Worm (Caenorhabditis elegans) whole organism, L4 larva: ENCODE results near the gene lec-12.

ENCODE experiments used
- D1046.2 ChIP-seq: fragments of 200-800 bp; sonication (Bioruptor generic); IDR thresholded peaks from 2 replicates; pipeline ENCODE4 v1.3.6; 2022; ENCODE audit warnings: missing genetic modification characterization, missing compliant biosample characterization
- F37D6.2 ChIP-seq: sonication (generic microtip); optimal IDR thresholded peaks from 2 replicates; lab custom pipeline; 2016; ENCODE audit warnings: mild to moderate bottlenecking, missing genetic modification characterization, missing compliant biosample characterization
- F44E2.7 ChIP-seq: fragments of 200-800 bp; sonication (Bioruptor generic); IDR thresholded peaks from 2 replicates; pipeline ENCODE4 v2.1.2; 2022; ENCODE audit warnings: missing genetic modification characterization, missing compliant biosample characterization
- F49E8.2 ChIP-seq: sonication (generic microtip); optimal IDR thresholded peaks from 2 replicates; lab custom pipeline; 2016; ENCODE audit warnings: missing compliant biosample characterization, mild to moderate bottlenecking, missing genetic modification characterization, borderline replicate concordance
- T26A8.4 ChIP-seq: fragments of 200-800 bp; sonication (Bioruptor generic); IDR thresholded peaks from 2 replicates; pipeline ENCODE4 v1.3.6; 2022; ENCODE audit warnings: missing genetic modification characterization, missing compliant biosample characterization
- Y105C5A.15 ChIP-seq: fragments of 200-800 bp; sonication (Bioruptor generic); IDR thresholded peaks from 2 replicates; pipeline ENCODE4 v1.3.6; 2022; ENCODE audit warnings: missing genetic modification characterization, missing compliant biosample characterization
- ZK337.2 ChIP-seq: fragments of 200-800 bp; sonication (Bioruptor generic); IDR thresholded peaks from 2 replicates; pipeline ENCODE4 v1.3.6; 2022; ENCODE audit warnings: missing genetic modification reagents, missing genetic modification characterization, missing compliant biosample characterization
- aly-2 ChIP-seq: sonication (generic microtip); optimal IDR thresholded peaks from 2 replicates; lab custom pipeline; 2018; ENCODE audit warnings: missing biosample characterization, missing genetic modification characterization
- ama-1 ChIP-seq: fragments of 150-350 bp; optimal IDR thresholded peaks from 2 replicates; lab custom pipeline; 2014; ENCODE audit warnings: inconsistent platforms, mixed read lengths
- ceh-32 ChIP-seq: sonication (generic microtip); optimal IDR thresholded peaks from 2 replicates; lab custom pipeline; 2016; ENCODE audit warnings: mild to moderate bottlenecking, missing genetic modification characterization, missing compliant biosample characterization; ENCODE audit not compliant: poor library complexity
- ceh-44 ChIP-seq: fragments of 200-800 bp; sonication (Bioruptor generic); IDR thresholded peaks from 2 replicates; pipeline ENCODE4 v1.3.6; 2022; ENCODE audit warnings: missing genetic modification reagents, missing genetic modification characterization, missing compliant biosample characterization
- ceh-62 ChIP-seq: sonication (generic microtip); optimal IDR thresholded peaks from 2 replicates; lab custom pipeline; 2017; ENCODE audit warnings: missing biosample characterization, missing genetic modification characterization
- ctbp-1 ChIP-seq: fragments of 200-800 bp; sonication (Bioruptor generic); IDR thresholded peaks from 2 replicates; pipeline ENCODE4 v1.3.6; 2022; ENCODE audit warnings: missing genetic modification reagents, missing genetic modification characterization, missing compliant biosample characterization
- dmd-6 ChIP-seq: fragments of 200-800 bp; sonication (Bioruptor generic); IDR thresholded peaks from 2 replicates; pipeline ENCODE4 v1.3.6; 2022; ENCODE audit warnings: missing genetic modification reagents, missing genetic modification characterization, missing compliant biosample characterization
- dmd-8 ChIP-seq: fragments of 200-800 bp; sonication (Bioruptor generic); IDR thresholded peaks from 2 replicates; pipeline ENCODE4 v1.3.6; 2022; ENCODE audit warnings: missing genetic modification characterization, missing compliant biosample characterization
- dmd-9 ChIP-seq: fragments of 200-800 bp; sonication (Bioruptor generic); IDR thresholded peaks from 2 replicates; pipeline ENCODE4 v1.3.6; 2022; ENCODE audit warnings: missing genetic modification reagents, missing genetic modification characterization, missing compliant biosample characterization
- dpl-1 ChIP-seq: fragments of 150-350 bp; optimal IDR thresholded peaks from 2 replicates; lab custom pipeline; 2014; ENCODE audit warnings: missing biosample characterization, missing genetic modification reagents, missing genetic modification characterization
- duxl-1 ChIP-seq: sonication (generic microtip); optimal IDR thresholded peaks from 2 replicates; lab custom pipeline; 2016; ENCODE audit warnings: mild to moderate bottlenecking, missing genetic modification characterization, moderate library complexity, missing compliant biosample characterization; ENCODE audit not compliant: poor library complexity
- dve-1 ChIP-seq: sonication (generic microtip); optimal IDR thresholded peaks from 2 replicates; lab custom pipeline; 2017; ENCODE audit warnings: antibody characterized with exemption, mild to moderate bottlenecking, missing genetic modification characterization, missing compliant biosample characterization; ENCODE audit not compliant: insufficient read depth
- egl-27 ChIP-seq: sonication (generic microtip); optimal IDR thresholded peaks from 3 replicates; lab custom pipeline; 2017; ENCODE audit warnings: missing biosample characterization, missing genetic modification reagents, missing genetic modification characterization
- fkh-10 ChIP-seq: fragments of 150-350 bp; optimal IDR thresholded peaks from 2 replicates; lab custom pipeline; 2014; ENCODE audit warnings: missing biosample characterization, missing genetic modification reagents, missing genetic modification characterization
- gei-8 ChIP-seq: fragments of 200-800 bp; sonication (Bioruptor generic); optimal IDR thresholded peaks from 2 replicates; lab custom pipeline; 2018; ENCODE audit warnings: mild to moderate bottlenecking, missing genetic modification characterization, missing compliant biosample characterization
- hlh-11 ChIP-seq: fragments of 200-800 bp; sonication (Bioruptor generic); optimal IDR thresholded peaks from 2 replicates; lab custom pipeline; 2018; ENCODE audit warnings: mild to moderate bottlenecking, missing genetic modification characterization, missing compliant biosample characterization
- hlh-30 ChIP-seq: sonication (generic microtip); optimal IDR thresholded peaks from 2 replicates; lab custom pipeline; 2017; ENCODE audit warnings: antibody characterized with exemption, mild to moderate bottlenecking, missing genetic modification characterization, missing compliant biosample characterization; ENCODE audit not compliant: insufficient read depth
- hmg-1.1 ChIP-seq: fragments of 200-800 bp; sonication (Bioruptor generic); IDR thresholded peaks from 2 replicates; pipeline ENCODE4 v1.3.6; 2022; ENCODE audit warnings: missing genetic modification reagents, missing genetic modification characterization, missing compliant biosample characterization
- lin-39 ChIP-seq: fragments of 150-350 bp; optimal IDR thresholded peaks from 2 replicates; lab custom pipeline; 2014; ENCODE audit warnings: missing biosample characterization, missing genetic modification reagents, missing genetic modification characterization
- madf-5 ChIP-seq, 2 experiments: fragments of 200-800 bp; sonication (Bioruptor generic); IDR thresholded peaks; 2 replicates each; pipeline ENCODE4 v1.3.6; 2022; ENCODE audit warnings: missing compliant biosample characterization in 2 of 2, missing genetic modification characterization in 2 of 2
- mdl-1 ChIP-seq, 2 experiments: fragments of 150-350 bp in 1 of 2; sonication (generic microtip) in 1 of 2; optimal IDR thresholded peaks; 2 replicates each; lab custom pipeline; 2014 to 2017; ENCODE audit warnings: missing biosample characterization in 2 of 2, missing genetic modification characterization in 2 of 2
- mdt-29 ChIP-seq: fragments of 200-800 bp; sonication (Bioruptor generic); IDR thresholded peaks from 2 replicates; pipeline ENCODE4 v1.3.6; 2022; ENCODE audit warnings: missing genetic modification reagents, missing genetic modification characterization, missing compliant biosample characterization
- nhr-111 ChIP-seq: fragments of 200-800 bp; sonication (Bioruptor generic); optimal IDR thresholded peaks from 2 replicates; lab custom pipeline; 2018; ENCODE audit warnings: mild to moderate bottlenecking, missing genetic modification characterization, missing compliant biosample characterization
- nhr-41 ChIP-seq: fragments of 200-800 bp; sonication (Bioruptor generic); IDR thresholded peaks from 2 replicates; pipeline ENCODE4 v1.3.6; 2022; ENCODE audit warnings: missing genetic modification reagents, missing genetic modification characterization, missing compliant biosample characterization
- nhr-48 ChIP-seq: sonication (generic microtip); optimal IDR thresholded peaks from 2 replicates; lab custom pipeline; 2016; ENCODE audit warnings: mild to moderate bottlenecking, missing genetic modification characterization, missing compliant biosample characterization
- nhr-77 ChIP-seq: fragments of 150-350 bp; optimal IDR thresholded peaks from 2 replicates; lab custom pipeline; 2014; ENCODE audit warnings: missing biosample characterization, missing genetic modification characterization
- rbr-2 ChIP-seq: sonication (generic microtip); optimal IDR thresholded peaks from 2 replicates; lab custom pipeline; 2016; ENCODE audit warnings: missing genotype, missing genetic modification characterization, missing compliant biosample characterization
- saeg-2 ChIP-seq: fragments of 200-800 bp; sonication (Bioruptor generic); IDR thresholded peaks from 2 replicates; pipeline ENCODE4 v1.3.6; 2022; ENCODE audit warnings: missing genetic modification reagents, missing genetic modification characterization, missing compliant biosample characterization
- sdz-12 ChIP-seq: fragments of 200-800 bp; sonication (Bioruptor generic); optimal IDR thresholded peaks from 2 replicates; lab custom pipeline; 2018; ENCODE audit warnings: mild to moderate bottlenecking, missing genetic modification characterization, missing compliant biosample characterization
- set-16 ChIP-seq: fragments of 200-800 bp; sonication (Bioruptor generic); IDR thresholded peaks from 2 replicates; pipeline ENCODE4 v1.3.6; 2022; ENCODE audit warnings: missing genetic modification reagents, missing genetic modification characterization, missing compliant biosample characterization
- skn-1 ChIP-seq: fragments of 150-350 bp; optimal IDR thresholded peaks from 2 replicates; lab custom pipeline; 2014; ENCODE audit warnings: missing biosample characterization, missing genetic modification characterization
- snpc-1.2 ChIP-seq: fragments of 200-800 bp; sonication (Bioruptor generic); IDR thresholded peaks from 2 replicates; pipeline ENCODE4 v1.3.6; 2022; ENCODE audit warnings: missing genetic modification reagents, missing genetic modification characterization, missing compliant biosample characterization
- snpc-4 ChIP-seq: fragments of 150-350 bp; optimal IDR thresholded peaks from 2 replicates; lab custom pipeline; 2014; ENCODE audit warnings: missing biosample characterization, missing genetic modification characterization
- unc-39 ChIP-seq: sonication (generic microtip); optimal IDR thresholded peaks from 2 replicates; lab custom pipeline; 2017; ENCODE audit warnings: missing biosample characterization, missing genetic modification characterization
- vab-7 ChIP-seq: fragments of 200-800 bp; sonication (Bioruptor generic); IDR thresholded peaks from 2 replicates; pipeline ENCODE4 v1.3.6; 2022; ENCODE audit warnings: missing genetic modification reagents, missing genetic modification characterization, missing compliant biosample characterization
- zfp-3 ChIP-seq: fragments of 200-800 bp; sonication (Bioruptor generic); conservative IDR thresholded peaks from 2 replicates; pipeline ENCODE4 v1.3.6; 2022; ENCODE audit warnings: missing genetic modification reagents, missing genetic modification characterization, missing compliant biosample characterization
- zip-11 ChIP-seq: fragments of 200-800 bp; sonication (Bioruptor generic); IDR thresholded peaks from 2 replicates; pipeline ENCODE4 v1.3.6; 2022; ENCODE audit warnings: missing genetic modification characterization, missing compliant biosample characterization

Gene lec-12

DNA sequence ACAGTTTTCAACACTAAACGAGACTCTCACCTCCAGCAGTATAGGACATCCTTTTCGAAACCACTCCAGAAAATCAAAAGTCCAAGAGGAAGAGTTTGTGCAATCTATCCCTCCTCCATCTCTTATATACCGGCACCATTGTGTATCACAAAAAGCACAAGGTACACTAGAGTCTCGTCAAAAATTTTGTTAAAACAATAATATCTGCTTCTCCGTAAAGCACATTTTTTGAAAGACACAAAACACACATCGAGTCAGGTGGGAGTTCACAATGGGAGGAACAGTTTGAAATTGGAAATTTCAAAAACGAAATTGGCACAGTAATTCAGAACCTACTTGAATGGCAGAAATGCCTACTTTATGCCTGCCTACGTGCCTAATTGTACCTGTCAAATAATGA lies 38.3 kb downstream of the lec-12 start, which contains the start of gene R02C2.7:
R02C2.7 (minus strand) TSS at position 101 of the 400 bp plus-strand sequence.
- TF ChIP-seq F49E8.2 (tag; lab: Kevin White, UChicago): no peak
- no peak for TF ChIP-seq D1046.2
- no peak for TF ChIP-seq madf-5 (GFP tag; IDR thresholded peaks at IDR 0.05; lab: Robert Waterston, UW)
- TF ChIP-seq F44E2.7 (GFP tag; lab: Robert Waterston, UW): no peak
- TF ChIP-seq skn-1 (tag; lab: Kevin White, UChicago): no peak
- TF ChIP-seq aly-2: no peak
- no peak for TF ChIP-seq ceh-32
- no peak for TF ChIP-seq egl-27 (tag; lab: Kevin White, UChicago)
- TF ChIP-seq set-16 (GFP tag; lab: Robert Waterston, UW): no peak
- TF ChIP-seq hlh-11 (tag; lab: Kevin White, UChicago): no peak
- TF ChIP-seq, all 104 proteins: peak for 0

DNA sequence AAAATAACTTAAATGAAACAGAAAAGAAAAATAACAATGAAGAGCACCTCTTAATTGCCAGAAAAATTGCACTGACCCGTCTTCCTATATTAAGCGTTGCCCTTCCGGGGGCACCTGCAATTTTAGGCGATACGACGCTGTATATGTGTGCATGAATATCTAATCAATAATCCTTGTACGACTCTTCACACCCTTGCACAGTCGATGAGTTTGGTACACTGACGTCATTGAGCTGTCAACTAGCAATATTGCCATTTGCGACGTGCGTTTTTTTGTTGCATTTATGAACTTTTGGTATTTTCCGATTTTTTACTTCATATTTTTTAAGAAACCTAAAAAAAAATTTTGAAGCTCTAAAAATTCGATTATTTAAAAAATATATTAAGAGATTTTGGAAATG lies 41.9 kb downstream of the lec-12 start, which contains the start of gene kin-34:
kin-34 (minus strand) TSS at position 101 of the 400 bp plus-strand sequence.
- TF ChIP-seq snpc-4 (no peak), mdl-1 (tag; optimal IDR thresholded peaks at IDR 0.05; lab: Kevin White, UChicago) (no peak), hmg-1.1 (no peak), fkh-10 (GFP tag; lab: Kevin White, UChicago) (no peak), nhr-48 (tag; lab: Kevin White, UChicago) (no peak), zfp-3 (GFP tag; lab: Robert Waterston, UW) (no peak), zip-11 (GFP tag; lab: Robert Waterston, UW) (no peak), nhr-41 (GFP tag; lab: Robert Waterston, UW) (no peak), dve-1 (tag; lab: Kevin White, UChicago) (no peak), ctbp-1 (no peak), T26A8.4 (GFP tag; lab: Robert Waterston, UW) (no peak), dmd-6 (GFP tag; lab: Robert Waterston, UW) (no peak), saeg-2 (GFP tag; lab: Robert Waterston, UW) (no peak), snpc-1.2 (GFP tag; lab: Robert Waterston, UW) (no peak), vab-7 (GFP tag; lab: Robert Waterston, UW) (no peak), hlh-30 (tag; lab: Kevin White, UChicago) (no peak), dpl-1 (GFP tag; lab: Kevin White, UChicago) (no peak)
- TF ChIP-seq, all 104 proteins: peak for 0

DNA sequence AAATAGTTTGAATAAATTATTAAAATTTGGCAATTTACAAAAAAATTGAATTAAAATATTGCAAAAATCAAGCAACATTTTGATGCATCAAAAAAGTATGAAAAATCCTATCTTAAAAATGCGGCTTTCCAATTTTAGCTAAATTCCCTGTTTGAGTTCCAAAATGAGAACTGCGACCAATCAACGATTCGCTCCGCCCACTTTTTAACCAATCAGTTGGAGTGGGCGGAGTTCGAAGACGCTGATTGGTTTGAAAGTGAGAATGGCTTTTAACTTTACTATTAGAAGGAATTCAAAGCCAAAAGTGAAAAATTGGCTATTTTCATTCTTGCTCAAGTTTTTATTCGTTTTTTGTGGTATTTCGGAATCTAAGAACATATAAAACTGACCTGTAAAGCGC lies 43.4 kb downstream of the lec-12 start:
- TF ChIP-seq rbr-2 (tag; lab: Kevin White, UChicago) (no peak), unc-39 (no peak), Y105C5A.15 (GFP tag; lab: Robert Waterston, UW) (no peak), gei-8 (no peak)
- TF ChIP-seq, all 104 proteins: peak for 0

DNA sequence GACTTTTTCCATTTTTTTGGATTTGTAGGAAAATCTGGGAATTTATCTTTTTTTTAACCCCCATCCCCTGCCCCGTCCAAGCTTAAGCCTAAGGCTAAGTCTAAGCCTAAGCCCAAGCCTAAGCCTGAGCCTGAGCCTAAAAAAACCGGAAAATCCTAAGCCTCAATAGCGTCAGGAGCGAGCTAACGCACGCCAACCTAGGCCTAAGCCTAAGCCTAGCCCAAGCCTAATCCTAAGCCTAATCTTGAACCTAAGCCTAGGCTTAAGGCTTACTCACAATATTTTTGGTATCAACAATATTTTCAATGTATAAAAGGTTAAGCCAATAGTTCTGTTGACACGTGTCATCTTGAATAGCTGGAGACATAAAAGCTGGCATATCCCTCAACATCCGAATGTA lies 44.5 kb downstream of the lec-12 start:
- TF ChIP-seq dve-1 (tag; lab: Kevin White, UChicago) (no peak), ama-1 (lab: Kevin White, UChicago) (no peak), mdt-29 (GFP tag; lab: Robert Waterston, UW) (no peak), ceh-44 (no peak), duxl-1 (no peak), egl-27 (tag; lab: Kevin White, UChicago) (no peak), madf-5 (GFP tag; IDR thresholded peaks at IDR 0.05; lab: Robert Waterston, UW) (no peak), ZK337.2 (no peak), ceh-62 (tag; lab: Kevin White, UChicago) (no peak), sdz-12 (GFP tag; lab: Kevin White, UChicago) (no peak), lin-39 (tag; lab: Kevin White, UChicago) (no peak), dmd-9 (no peak), nhr-77 (tag; lab: Kevin White, UChicago) (no peak), dmd-8 (no peak), nhr-111 (GFP tag; lab: Kevin White, UChicago) (no peak), F37D6.2 (tag; lab: Kevin White, UChicago) (no peak), unc-39 (no peak)
